Worm (Caenorhabditis elegans) whole organism, young adult: ENCODE results near the gene Y39B6A.9.

Source experiments
- B0336.3 ChIP-seq: fragments of 200-800 bp; sonication (Bioruptor generic); IDR thresholded peaks from 2 replicates; pipeline ENCODE4 v1.3.6; 2022; ENCODE audit warnings: missing genetic modification characterization, missing compliant biosample characterization
- C06A6.2 ChIP-seq: fragments of 200-800 bp; sonication (Bioruptor generic); conservative IDR thresholded peaks from 2 replicates; pipeline ENCODE4 v1.3.6; 2022; ENCODE audit warnings: missing genetic modification characterization, missing compliant biosample characterization
- F22D6.2 ChIP-seq: sonication (generic microtip); optimal IDR thresholded peaks from 2 replicates; lab custom pipeline; 2016; ENCODE audit warnings: mild to moderate bottlenecking, missing genetic modification characterization, missing compliant biosample characterization
- F55B11.4 ChIP-seq: sonication (generic microtip); optimal IDR thresholded peaks from 2 replicates; lab custom pipeline; 2016; ENCODE audit warnings: missing compliant biosample characterization, missing genetic modification characterization, borderline replicate concordance; ENCODE audit not compliant: insufficient read depth
- F57A8.1 ChIP-seq: fragments of 200-800 bp; sonication (Bioruptor generic); optimal IDR thresholded peaks from 2 replicates; lab custom pipeline; 2018; ENCODE audit warnings: mild to moderate bottlenecking, missing genetic modification characterization, moderate library complexity, missing compliant biosample characterization
- K11D2.4 ChIP-seq: fragments of 200-800 bp; sonication (Bioruptor generic); IDR thresholded peaks from 2 replicates; pipeline ENCODE4 v1.3.6; 2022; ENCODE audit warnings: missing genetic modification reagents, missing genetic modification characterization, missing compliant biosample characterization
- K12H6.12 ChIP-seq: fragments of 200-800 bp; sonication (Bioruptor generic); optimal IDR thresholded peaks from 2 replicates; lab custom pipeline; 2018; ENCODE audit warnings: mild to moderate bottlenecking, missing genetic modification characterization, missing compliant biosample characterization
- T26A5.8 ChIP-seq: sonication (generic microtip); optimal IDR thresholded peaks from 2 replicates; lab custom pipeline; 2016; ENCODE audit warnings: missing genetic modification characterization, missing compliant biosample characterization
- Y53F4B.3 ChIP-seq: fragments of 200-800 bp; sonication (Bioruptor generic); IDR thresholded peaks from 2 replicates; pipeline ENCODE4 v1.3.6; 2022; ENCODE audit warnings: missing genetic modification reagents, missing genetic modification characterization, missing compliant biosample characterization
- Y53G8AR.9 ChIP-seq: fragments of 200-800 bp; sonication (Bioruptor generic); conservative IDR thresholded peaks from 2 replicates; pipeline ENCODE4 v1.3.6; 2022; ENCODE audit warnings: missing genetic modification reagents, missing genetic modification characterization, missing compliant biosample characterization
- Y56A3A.18 ChIP-seq: fragments of 200-800 bp; sonication (Bioruptor generic); IDR thresholded peaks from 2 replicates; pipeline ENCODE4 v1.3.6; 2022; ENCODE audit warnings: missing genetic modification reagents, missing genetic modification characterization, missing compliant biosample characterization
- aptf-3 ChIP-seq: fragments of 200-800 bp; sonication (Bioruptor generic); IDR thresholded peaks from 2 replicates; pipeline ENCODE4 v1.3.6; 2022; ENCODE audit warnings: missing genetic modification characterization, missing compliant biosample characterization
- atf-7 ChIP-seq: sonication (generic microtip); optimal IDR thresholded peaks from 2 replicates; lab custom pipeline; 2017; ENCODE audit warnings: mild to moderate bottlenecking, missing genetic modification characterization, missing compliant biosample characterization
- athp-1 ChIP-seq: sonication (generic microtip); optimal IDR thresholded peaks from 2 replicates; lab custom pipeline; 2017; ENCODE audit warnings: mild to moderate bottlenecking, missing genetic modification characterization, missing compliant biosample characterization
- attf-5 ChIP-seq: fragments of 200-800 bp; sonication (Bioruptor generic); optimal IDR thresholded peaks from 2 replicates; lab custom pipeline; 2018; ENCODE audit warnings: mild to moderate bottlenecking, missing genetic modification characterization, missing compliant biosample characterization
- bed-2 ChIP-seq: fragments of 200-800 bp; sonication (Bioruptor generic); IDR thresholded peaks from 2 replicates; pipeline ENCODE4 v1.3.6; 2022; ENCODE audit warnings: missing genetic modification reagents, missing genetic modification characterization, missing compliant biosample characterization
- ccch-3 ChIP-seq: fragments of 200-800 bp; sonication (Bioruptor generic); optimal IDR thresholded peaks from 2 replicates; lab custom pipeline; 2018; ENCODE audit warnings: mild to moderate bottlenecking, missing genetic modification characterization, missing compliant biosample characterization
- cebp-2 ChIP-seq: fragments of 200-800 bp; sonication (Bioruptor generic); IDR thresholded peaks from 2 replicates; pipeline ENCODE4 v1.3.6; 2022; ENCODE audit warnings: missing genetic modification characterization, missing compliant biosample characterization
- dpl-1 ChIP-seq: fragments of 150-350 bp; optimal IDR thresholded peaks from 2 replicates; lab custom pipeline; 2014; ENCODE audit warnings: missing biosample characterization, missing genetic modification reagents, missing genetic modification characterization
- efl-1 ChIP-seq: fragments of 150-350 bp; optimal IDR thresholded peaks from 2 replicates; lab custom pipeline; 2014; ENCODE audit warnings: missing biosample characterization, missing genetic modification reagents, missing genetic modification characterization
- hlh-12 ChIP-seq: sonication (generic microtip); optimal IDR thresholded peaks from 2 replicates; lab custom pipeline; 2016; ENCODE audit warnings: missing genetic modification characterization, missing compliant biosample characterization
- hlh-26 ChIP-seq: fragments of 200-800 bp; sonication (Bioruptor generic); conservative IDR thresholded peaks from 2 replicates; pipeline ENCODE4 v1.3.6; 2022; ENCODE audit warnings: missing genetic modification reagents, missing genetic modification characterization, missing compliant biosample characterization
- hsf-1 ChIP-seq: fragments of 200-800 bp; sonication (Bioruptor generic); IDR thresholded peaks from 2 replicates; pipeline ENCODE4 v1.3.6; 2022; ENCODE audit warnings: missing genetic modification reagents, missing genetic modification characterization, missing compliant biosample characterization
- lin-35 ChIP-seq, 3 experiments: fragments of 150-350 bp in 2 of 3; sonication (generic microtip) in 1 of 3; optimal IDR thresholded peaks; 2 replicates each; lab custom pipeline; 2014 to 2018; ENCODE audit warnings: missing biosample characterization in 3 of 3, missing genetic modification characterization in 3 of 3, missing genetic modification reagents in 3 of 3
- madf-10 ChIP-seq: sonication (generic microtip); optimal IDR thresholded peaks from 2 replicates; lab custom pipeline; 2016; ENCODE audit warnings: mild to moderate bottlenecking, missing genetic modification characterization, missing compliant biosample characterization
- madf-3 ChIP-seq: fragments of 200-800 bp; sonication (Bioruptor generic); IDR thresholded peaks from 2 replicates; pipeline ENCODE4 v1.3.6; 2022; ENCODE audit warnings: missing genetic modification reagents, missing genetic modification characterization, missing compliant biosample characterization
- madf-6 ChIP-seq: fragments of 200-800 bp; sonication (Bioruptor generic); IDR thresholded peaks from 2 replicates; pipeline ENCODE4 v1.3.6; 2022; ENCODE audit warnings: missing genetic modification reagents, missing genetic modification characterization, missing compliant biosample characterization
- mcd-1 ChIP-seq: fragments of 200-800 bp; sonication (Bioruptor generic); IDR thresholded peaks from 2 replicates; pipeline ENCODE4 v1.3.6; 2022; ENCODE audit warnings: missing genetic modification reagents, missing genetic modification characterization, missing compliant biosample characterization
- mxl-1 ChIP-seq: sonication (generic microtip); optimal IDR thresholded peaks from 2 replicates; lab custom pipeline; 2016; ENCODE audit warnings: missing genetic modification characterization, missing compliant biosample characterization
- nfya-1 ChIP-seq: sonication (generic microtip); optimal IDR thresholded peaks from 2 replicates; lab custom pipeline; 2017; ENCODE audit warnings: antibody characterized with exemption, missing compliant biosample characterization, missing genetic modification characterization, borderline replicate concordance; ENCODE audit not compliant: insufficient read depth
- nfyb-1 ChIP-seq: fragments of 200-800 bp; sonication (Bioruptor generic); IDR thresholded peaks from 2 replicates; pipeline ENCODE4 v1.3.6; 2022; ENCODE audit warnings: missing genetic modification reagents, missing genetic modification characterization, missing compliant biosample characterization
- nhr-120 ChIP-seq: fragments of 200-800 bp; sonication (Bioruptor generic); IDR thresholded peaks from 2 replicates; pipeline ENCODE4 v1.3.6; 2022; ENCODE audit warnings: missing genetic modification characterization, missing compliant biosample characterization
- nhr-179 ChIP-seq: sonication (generic microtip); optimal IDR thresholded peaks from 2 replicates; lab custom pipeline; 2016; ENCODE audit warnings: mild to moderate bottlenecking, missing genetic modification characterization, missing compliant biosample characterization
- nhr-90 ChIP-seq: sonication (generic microtip); optimal IDR thresholded peaks from 2 replicates; lab custom pipeline; 2016; ENCODE audit warnings: missing genotype, mild to moderate bottlenecking, missing genetic modification characterization, missing compliant biosample characterization
- rec-8 ChIP-seq, 2 experiments: sonication (generic microtip); optimal IDR thresholded peaks; 2 replicates each; lab custom pipeline; 2016; ENCODE audit warnings: mild to moderate bottlenecking in 2 of 2, missing genetic modification characterization in 2 of 2, missing genetic modification reagents in 2 of 2, missing genotype in 2 of 2, missing biosample characterization in 1 of 2, missing compliant biosample characterization in 1 of 2, moderate library complexity in 1 of 2
- rpc-1 ChIP-seq, 2 experiments: fragments of 150-350 bp in 1 of 2; sonication (generic microtip) in 1 of 2; optimal IDR thresholded peaks; 2 replicates each; lab custom pipeline; 2014 to 2018; ENCODE audit warnings: missing biosample characterization in 1 of 2, missing genetic modification characterization in 1 of 2, missing genetic modification reagents in 1 of 2, missing genotype in 1 of 2
- sdz-38 ChIP-seq: sonication (generic microtip); optimal IDR thresholded peaks from 2 replicates; lab custom pipeline; 2016; ENCODE audit warnings: missing genotype, missing genetic modification characterization, missing compliant biosample characterization
- snpc-4 ChIP-seq, 5 experiments: fragments of 150-350 bp in 1 of 5; sonication (generic microtip) in 4 of 5; optimal IDR thresholded peaks; 2 replicates each; lab custom pipeline; 2014 to 2018; ENCODE audit warnings: missing genetic modification characterization in 5 of 5, missing biosample characterization in 3 of 5, antibody characterized with exemption in 2 of 5, mild to moderate bottlenecking in 2 of 5, missing compliant biosample characterization in 2 of 5, missing genotype in 2 of 5, moderate library complexity in 2 of 5, missing genetic modification reagents in 1 of 5
- somi-1 ChIP-seq: fragments of 200-800 bp; sonication (Bioruptor generic); optimal IDR thresholded peaks from 2 replicates; lab custom pipeline; 2018; ENCODE audit warnings: mild to moderate bottlenecking, missing genetic modification characterization, missing compliant biosample characterization
- tbp1 ChIP-seq: fragments of 200-800 bp; sonication (Bioruptor generic); optimal IDR thresholded peaks from 2 replicates; lab custom pipeline; 2018; ENCODE audit warnings: mild to moderate bottlenecking, missing genetic modification characterization, missing compliant biosample characterization
- tbx-9 ChIP-seq: sonication (generic microtip); optimal IDR thresholded peaks from 2 replicates; lab custom pipeline; 2016; ENCODE audit warnings: borderline replicate concordance, missing genetic modification characterization, inconsistent platforms, missing compliant biosample characterization
- tlf-1 ChIP-seq: fragments of 200-800 bp; sonication (Bioruptor generic); optimal IDR thresholded peaks from 2 replicates; lab custom pipeline; 2018; ENCODE audit warnings: mild to moderate bottlenecking, missing genetic modification characterization, missing compliant biosample characterization
- zfh-2 ChIP-seq: fragments of 200-800 bp; sonication (Bioruptor generic); conservative IDR thresholded peaks from 2 replicates; pipeline ENCODE4 v1.3.6; 2022; ENCODE audit warnings: missing genetic modification reagents, missing genetic modification characterization, missing compliant biosample characterization
- ztf-26 ChIP-seq: sonication (generic microtip); optimal IDR thresholded peaks from 2 replicates; lab custom pipeline; 2017; ENCODE audit warnings: missing genetic modification characterization, missing compliant biosample characterization
- ztf-3 ChIP-seq: fragments of 200-800 bp; sonication (Bioruptor generic); optimal IDR thresholded peaks from 2 replicates; lab custom pipeline; 2018; ENCODE audit warnings: mild to moderate bottlenecking, missing genetic modification characterization, missing compliant biosample characterization

Gene Y39B6A.9

DNA sequence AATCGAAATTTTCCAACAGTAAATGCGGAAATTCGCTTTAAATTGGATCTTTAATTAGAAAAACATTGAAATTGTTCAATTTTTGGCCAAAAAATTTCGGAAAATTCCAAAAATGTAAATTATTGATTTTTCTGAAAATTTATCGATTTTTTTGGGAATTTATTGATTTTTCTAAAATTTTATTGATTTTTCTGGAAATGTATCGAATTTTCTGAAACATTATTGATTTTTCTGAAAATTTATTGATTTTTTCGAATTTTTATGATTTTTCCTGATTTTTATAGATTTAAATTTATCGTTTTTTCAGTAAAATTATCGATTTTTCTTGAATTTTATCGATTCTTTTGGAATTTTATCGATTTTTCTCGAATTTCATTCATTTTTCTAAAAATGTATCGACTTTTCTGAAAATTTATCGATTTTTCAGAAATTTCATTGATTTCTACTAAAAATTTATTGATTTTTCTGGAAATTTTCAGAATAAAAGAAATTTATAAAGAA is 19.4 kb upstream of the Y39B6A.9 start:
- no peak for TF ChIP-seq rec-8 (tag; optimal IDR thresholded peaks at IDR 0.05; lab: Kevin White, UChicago)
- no peak for TF ChIP-seq nhr-120 (GFP tag; lab: Robert Waterston, UW)
- TF ChIP-seq attf-5: no peak
- TF ChIP-seq Y56A3A.18 (GFP tag; lab: Robert Waterston, UW): no peak
- TF ChIP-seq mcd-1 (GFP tag; lab: Robert Waterston, UW): no peak
- TF ChIP-seq F57A8.1 (GFP tag; lab: Kevin White, UChicago): no peak
- TF ChIP-seq mxl-1 (tag; lab: Kevin White, UChicago): no peak
- TF ChIP-seq madf-3 (GFP tag; lab: Robert Waterston, UW): no peak
- TF ChIP-seq hlh-12: no peak
- TF ChIP-seq tbx-9 (tag; lab: Kevin White, UChicago): no peak

- TF ChIP-seq attf-5 (no peak), K11D2.4 (no peak), nhr-179 (tag; lab: Kevin White, UChicago) (no peak), lin-35 (GFP tag; optimal IDR thresholded peaks at IDR 0.05; lab: Kevin White, UChicago) (no peak), aptf-3 (GFP tag; lab: Robert Waterston, UW) (no peak), rpc-1 (optimal IDR thresholded peaks at IDR 0.05; lab: Kevin White, UChicago) (no peak), rpc-1 (tag; optimal IDR thresholded peaks at IDR 0.05; lab: Kevin White, UChicago) (no peak), bed-2 (GFP tag; lab: Robert Waterston, UW) (no peak), ztf-26 (no peak), T26A5.8 (tag; lab: Kevin White, UChicago) (no peak), athp-1 (no peak), snpc-4 (GFP tag; optimal IDR thresholded peaks at IDR 0.05; lab: Kevin White, UChicago) (no peak), snpc-4 (tag; optimal IDR thresholded peaks at IDR 0.05; lab: Kevin White, UChicago) (no peak), cebp-2 (GFP tag; lab: Robert Waterston, UW) (no peak), F22D6.2 (no peak), hlh-26 (GFP tag; lab: Robert Waterston, UW) (no peak), Y53G8AR.9 (GFP tag; lab: Robert Waterston, UW) (no peak), ccch-3 (GFP tag; lab: Kevin White, UChicago) (no peak), zfh-2 (no peak), K12H6.12 (tag; lab: Kevin White, UChicago) (no peak), nhr-90 (tag; lab: Kevin White, UChicago) (no peak)
Observed at ce11 chrV:19118312-19118711, 18.0 kb upstream of the Y39B6A.9 start, which contains the start of gene pro-3. TSS of gene pro-3 (minus strand) at chrV:19118412.

DNA sequence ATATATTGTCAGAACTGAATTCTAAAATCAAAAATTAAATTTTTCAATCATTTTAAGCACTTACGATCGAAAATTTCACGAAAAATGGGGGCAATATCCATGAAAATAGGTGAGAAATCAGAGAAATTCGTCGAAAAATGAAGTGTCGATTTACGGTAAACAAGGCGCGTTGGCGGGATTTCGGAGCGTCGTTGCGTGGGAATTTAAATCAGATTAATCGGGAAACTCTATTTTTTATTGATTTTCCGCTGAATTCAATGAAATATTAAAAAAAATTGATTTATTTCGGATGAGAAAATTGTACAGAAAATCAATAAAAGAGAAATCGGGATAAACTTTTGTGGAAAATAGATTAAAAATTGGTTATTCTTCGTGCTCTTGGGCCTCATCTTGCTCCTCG is 17.0 kb upstream of the Y39B6A.9 start, which contains the start of gene Y39B6A.13:
TSS of gene Y39B6A.13 (minus strand) at position 166 of the 400 bp plus-strand sequence.
- TF ChIP-seq hsf-1 (GFP tag; lab: Robert Waterston, UW) (no peak), dpl-1 (GFP tag; lab: Kevin White, UChicago) (peak; percentile 21), tlf-1 (no peak), nfyb-1 (no peak), cebp-2 (GFP tag; lab: Robert Waterston, UW) (no peak), K11D2.4 (no peak), Y53F4B.3 (GFP tag; lab: Robert Waterston, UW) (no peak), rec-8 (tag; optimal IDR thresholded peaks at IDR 0.05; lab: Kevin White, UChicago) (no peak), somi-1 (no peak), B0336.3 (GFP tag; lab: Robert Waterston, UW) (no peak), ztf-3 (no peak), nhr-120 (GFP tag; lab: Robert Waterston, UW) (no peak), madf-10 (tag; lab: Kevin White, UChicago) (no peak), sdz-38 (tag; lab: Kevin White, UChicago) (no peak), madf-6 (GFP tag; lab: Robert Waterston, UW) (peak; percentile 30; the same call in 1 of the 2 replicates), Y56A3A.18 (GFP tag; lab: Robert Waterston, UW) (no peak), hlh-26 (GFP tag; lab: Robert Waterston, UW) (no peak), athp-1 (no peak), tbp1 (GFP tag; lab: Kevin White, UChicago) (no peak), F55B11.4 (tag; lab: Kevin White, UChicago) (no peak), C06A6.2 (GFP tag; lab: Robert Waterston, UW) (no peak), efl-1 (GFP tag; lab: Kevin White, UChicago) (peak; percentile 15), lin-35 (GFP tag; optimal IDR thresholded peaks at IDR 0.05; lab: Kevin White, UChicago) (peak in 1 of 3 experiments; percentile 56), nfya-1 (no peak), atf-7 (tag; lab: Kevin White, UChicago) (no peak)
